Worm (Caenorhabditis elegans): Measurements from ENCODE around the gene cest-24.

ce11 chrV:6275209-6275608, 41.5 kb upstream of the cest-24 start:
- TF ChIP-seq blmp-1 (tag; optimal IDR thresholded peaks at IDR 0.05): no peak
- no peak for TF ChIP-seq unc-62 (GFP tag; optimal IDR thresholded peaks at IDR 0.05)
- TF ChIP-seq pha-4 (tag; optimal IDR thresholded peaks at IDR 0.05): no peak
- TF ChIP-seq unc-39 (tag; optimal IDR thresholded peaks at IDR 0.05): no peak

Measured in whole organism, mixed stage, embryonic.